Fruit fly (Drosophila melanogaster) whole organism, embryonic: ENCODE data around the gene Actn3.

Experiments
- Blimp-1 ChIP-seq: fragments of 200-800 bp; sonication (Bioruptor generic); optimal IDR thresholded peaks from 3 replicates; lab custom pipeline; 2018; ENCODE audit warnings: missing biosample characterization, missing genetic modification characterization, mild to moderate bottlenecking, moderate library complexity, missing genetic modification reagents
- CG10366 ChIP-seq: fragments of 200-800 bp; sonication (Bioruptor generic); IDR thresholded peaks from 2 replicates; pipeline ENCODE4 v1.3.6; 2022; ENCODE audit warnings: missing biosample characterization, missing genetic modification characterization
- CG11085 ChIP-seq: fragments of 200-800 bp; sonication (Bioruptor generic); IDR thresholded peaks from 2 replicates; pipeline ENCODE4 v1.3.6; 2022; ENCODE audit warnings: missing biosample characterization, missing genetic modification characterization
- CG12071 ChIP-seq: fragments of 200-800 bp; sonication (Bioruptor generic); optimal IDR thresholded peaks from 3 replicates; lab custom pipeline; 2018; ENCODE audit warnings: missing biosample characterization, mild to moderate bottlenecking, missing genetic modification characterization
- CG12299 ChIP-seq: fragments of 200-800 bp; sonication (Bioruptor generic); optimal IDR thresholded peaks from 2 replicates; lab custom pipeline; 2018; ENCODE audit warnings: missing biosample characterization, mild to moderate bottlenecking, missing genetic modification characterization
- CG12659 ChIP-seq: fragments of 200-800 bp; sonication (Bioruptor generic); optimal IDR thresholded peaks from 3 replicates; lab custom pipeline; 2017; ENCODE audit warnings: mild to moderate bottlenecking, missing biosample characterization, missing genetic modification reagents, missing genetic modification characterization
- CG13894 ChIP-seq: fragments of 200-800 bp; sonication (Bioruptor generic); optimal IDR thresholded peaks from 3 replicates; lab custom pipeline; 2018; ENCODE audit warnings: missing biosample characterization, mild to moderate bottlenecking, missing genetic modification characterization, moderate library complexity
- CG15011 ChIP-seq: fragments of 200-800 bp; sonication (Bioruptor generic); optimal IDR thresholded peaks from 3 replicates; lab custom pipeline; 2018; ENCODE audit warnings: missing biosample characterization, mild to moderate bottlenecking, missing genetic modification characterization
- CG15601 ChIP-seq: fragments of 200-800 bp; sonication (Bioruptor generic); optimal IDR thresholded peaks from 3 replicates; lab custom pipeline; 2019; ENCODE audit warnings: missing biosample characterization, mild to moderate bottlenecking, missing genetic modification characterization, moderate library complexity
- CG1602 ChIP-seq: fragments of 200-800 bp; sonication (Bioruptor generic); optimal IDR thresholded peaks from 3 replicates; lab custom pipeline; 2016; ENCODE audit warnings: missing biosample characterization, missing genetic modification characterization
- CG17568 ChIP-seq: fragments of 200-800 bp; sonication (Bioruptor generic); optimal IDR thresholded peaks from 2 replicates; lab custom pipeline; 2018; ENCODE audit warnings: missing biosample characterization, mild to moderate bottlenecking, missing genetic modification characterization, moderate library complexity
- CG1792 ChIP-seq: fragments of 200-800 bp; sonication (Bioruptor generic); optimal IDR thresholded peaks from 2 replicates; lab custom pipeline; 2016; ENCODE audit warnings: missing biosample characterization, missing genetic modification characterization
- CG2120 ChIP-seq: fragments of 200-800 bp; sonication (Bioruptor generic); optimal IDR thresholded peaks from 3 replicates; lab custom pipeline; 2016; ENCODE audit warnings: missing biosample characterization, missing genetic modification characterization
- CG2712 ChIP-seq: fragments of 200-800 bp; optimal IDR thresholded peaks from 3 replicates; lab custom pipeline; 2019; ENCODE audit warnings: missing biosample characterization, mild to moderate bottlenecking, missing genetic modification characterization, moderate library complexity
- CG30020 ChIP-seq: fragments of 200-800 bp; optimal IDR thresholded peaks from 2 replicates; lab custom pipeline; 2019; ENCODE audit warnings: missing biosample characterization, mild to moderate bottlenecking, missing genetic modification characterization, moderate library complexity
- CG3065 ChIP-seq: fragments of 200-800 bp; sonication (Bioruptor generic); optimal IDR thresholded peaks from 2 replicates; lab custom pipeline; 2016; ENCODE audit warnings: missing biosample characterization, missing genetic modification characterization
- CG3407 ChIP-seq: fragments of 200-800 bp; sonication (Bioruptor generic); optimal IDR thresholded peaks from 2 replicates; lab custom pipeline; 2018; ENCODE audit warnings: missing biosample characterization, mild to moderate bottlenecking, missing genetic modification characterization
- CG43689 ChIP-seq: fragments of 200-800 bp; sonication (Bioruptor generic); IDR thresholded peaks from 2 replicates; pipeline ENCODE4 v1.3.6; 2022; ENCODE audit warnings: missing biosample characterization, missing genetic modification characterization
- CG6813 ChIP-seq: fragments of 200-800 bp; sonication (Bioruptor generic); optimal IDR thresholded peaks from 2 replicates; lab custom pipeline; 2017; ENCODE audit warnings: missing biosample characterization, missing genetic modification characterization, mild to moderate bottlenecking, moderate library complexity, missing genetic modification reagents
- CG8359 ChIP-seq: fragments of 200-800 bp; sonication (Bioruptor generic); optimal IDR thresholded peaks from 2 replicates; lab custom pipeline; 2017; ENCODE audit warnings: missing biosample characterization, mild to moderate bottlenecking, missing genetic modification characterization, borderline replicate concordance
- CG9932 ChIP-seq: fragments of 200-800 bp; sonication (Bioruptor generic); IDR thresholded peaks from 2 replicates; pipeline ENCODE4 v1.3.6; 2022; ENCODE audit warnings: missing biosample characterization, missing genetic modification characterization
- Camta ChIP-seq: fragments of 200-800 bp; sonication (Bioruptor generic); optimal IDR thresholded peaks from 2 replicates; lab custom pipeline; 2016; ENCODE audit warnings: missing biosample characterization, missing genetic modification characterization
- Deaf1 ChIP-seq: fragments of 200-800 bp; optimal IDR thresholded peaks from 3 replicates; lab custom pipeline; 2019; ENCODE audit warnings: missing biosample characterization, mild to moderate bottlenecking, missing genetic modification characterization, moderate library complexity
- Drgx ChIP-seq: fragments of 200-800 bp; sonication (Bioruptor generic); IDR thresholded peaks from 2 replicates; pipeline ENCODE4 v1.3.6; 2022; ENCODE audit warnings: missing biosample characterization, missing genetic modification characterization
- GATAe ChIP-seq: fragments of 200-800 bp; sonication (Bioruptor generic); conservative IDR thresholded peaks from 2 replicates; pipeline ENCODE4 v1.3.6; 2022; ENCODE audit warnings: missing biosample characterization, missing genetic modification characterization
- H2.0 ChIP-seq: fragments of 200-800 bp; sonication (Bioruptor generic); IDR thresholded peaks from 2 replicates; pipeline ENCODE4 v1.3.6; 2022; ENCODE audit warnings: missing biosample characterization, missing genetic modification characterization
- HLHmδ ChIP-seq: fragments of 200-800 bp; sonication (Bioruptor generic); optimal IDR thresholded peaks from 2 replicates; lab custom pipeline; 2018; ENCODE audit warnings: missing biosample characterization, mild to moderate bottlenecking, missing genetic modification characterization, moderate library complexity
- Hsf ChIP-seq: fragments of 200-800 bp; sonication (Bioruptor generic); optimal IDR thresholded peaks from 3 replicates; lab custom pipeline; 2016; ENCODE audit warnings: missing biosample characterization, missing genetic modification characterization
- Jarid2 ChIP-seq: fragments of 200-800 bp; sonication (Bioruptor generic); optimal IDR thresholded peaks from 3 replicates; lab custom pipeline; 2017; ENCODE audit warnings: mild to moderate bottlenecking, missing biosample characterization, missing genetic modification reagents, missing genetic modification characterization
- Lpt ChIP-seq: fragments of >200 bp; optimal IDR thresholded peaks from 2 replicates; lab custom pipeline; 2018; ENCODE audit warnings: missing biosample characterization, missing genetic modification characterization
- Mrtf ChIP-seq: fragments of 200-800 bp; sonication (Bioruptor generic); IDR thresholded peaks from 3 replicates; pipeline ENCODE4 v1.3.6; 2022; ENCODE audit warnings: missing biosample characterization, missing genetic modification characterization
- Ptx1 ChIP-seq: fragments of 200-800 bp; sonication (Bioruptor generic); IDR thresholded peaks from 2 replicates; pipeline ENCODE4 v1.3.6; 2022; ENCODE audit warnings: missing biosample characterization, missing genetic modification characterization
- Sox102F ChIP-seq: fragments of 200-800 bp; sonication (Bioruptor generic); optimal IDR thresholded peaks from 2 replicates; lab custom pipeline; 2018; ENCODE audit warnings: missing biosample characterization, mild to moderate bottlenecking, missing genetic modification characterization, moderate library complexity
- Tbp ChIP-seq: fragments of >200 bp; optimal IDR thresholded peaks from 2 replicates; lab custom pipeline; 2018; ENCODE audit warnings: missing biosample characterization, missing genetic modification characterization
- bcd ChIP-seq: fragments of 200-800 bp; sonication (Bioruptor generic); optimal IDR thresholded peaks from 2 replicates; lab custom pipeline; 2017; ENCODE audit warnings: missing biosample characterization, mild to moderate bottlenecking, missing genetic modification characterization
- corto ChIP-seq: fragments of 200-800 bp; sonication (Bioruptor generic); optimal IDR thresholded peaks from 2 replicates; lab custom pipeline; 2016; ENCODE audit warnings: missing biosample characterization, mild to moderate bottlenecking, missing genetic modification characterization, moderate library complexity
- cwo ChIP-seq: fragments of 200-800 bp; sonication (Bioruptor generic); optimal IDR thresholded peaks from 3 replicates; lab custom pipeline; 2017; ENCODE audit warnings: missing biosample characterization, missing genetic modification characterization, mild to moderate bottlenecking, moderate library complexity, missing genetic modification reagents
- dati ChIP-seq: fragments of 200-800 bp; sonication (Bioruptor generic); IDR thresholded peaks from 2 replicates; pipeline ENCODE4 v1.3.6; 2022; ENCODE audit warnings: missing biosample characterization, missing genetic modification characterization
- disco-r ChIP-seq: fragments of 200-800 bp; sonication (Bioruptor generic); optimal IDR thresholded peaks from 2 replicates; lab custom pipeline; 2016; ENCODE audit warnings: missing biosample characterization, missing genetic modification characterization
- dysf ChIP-seq: fragments of 200-800 bp; sonication (Bioruptor generic); IDR thresholded peaks from 3 replicates; pipeline ENCODE4 v1.3.6; 2022; ENCODE audit warnings: missing biosample characterization, missing genetic modification characterization
- eve ChIP-seq, 2 experiments: fragments of >200 bp; optimal IDR thresholded peaks; 2 replicates each; lab custom pipeline; 2017; ENCODE audit warnings: missing biosample characterization in 2 of 2, missing genetic modification characterization in 2 of 2
- grau ChIP-seq: fragments of 200-800 bp; optimal IDR thresholded peaks from 3 replicates; lab custom pipeline; 2019; ENCODE audit warnings: missing biosample characterization, mild to moderate bottlenecking, missing genetic modification characterization, moderate library complexity
- jumu ChIP-seq: fragments of 200-800 bp; sonication (Bioruptor generic); optimal IDR thresholded peaks from 3 replicates; lab custom pipeline; 2016; ENCODE audit warnings: missing biosample characterization, missing genetic modification characterization
- klu ChIP-seq: fragments of 200-800 bp; sonication (Bioruptor generic); IDR thresholded peaks from 2 replicates; pipeline ENCODE4 v1.3.6; 2022; ENCODE audit warnings: missing biosample characterization, missing genetic modification characterization
- nom ChIP-seq: fragments of 200-800 bp; sonication (Bioruptor generic); optimal IDR thresholded peaks from 2 replicates; lab custom pipeline; 2017; ENCODE audit warnings: missing biosample characterization, missing genetic modification characterization, mild to moderate bottlenecking, moderate library complexity, missing genetic modification reagents
- onecut ChIP-seq: fragments of 200-800 bp; sonication (Bioruptor generic); IDR thresholded peaks from 2 replicates; pipeline ENCODE4 v1.3.6; 2022; ENCODE audit warnings: missing biosample characterization, missing genetic modification characterization
- pnt ChIP-seq: fragments of 200-800 bp; sonication (Bioruptor generic); optimal IDR thresholded peaks from 3 replicates; lab custom pipeline; 2016; ENCODE audit warnings: missing biosample characterization, missing genetic modification characterization
- sima ChIP-seq: fragments of 200-800 bp; sonication (Bioruptor generic); optimal IDR thresholded peaks from 2 replicates; lab custom pipeline; 2016; ENCODE audit warnings: missing biosample characterization, missing genetic modification characterization
- sisA ChIP-seq: fragments of 200-800 bp; sonication (Bioruptor generic); IDR thresholded peaks from 2 replicates; pipeline ENCODE4 v1.3.6; 2022; ENCODE audit warnings: missing biosample characterization, missing genetic modification characterization
- tgo ChIP-seq: fragments of 200-800 bp; sonication (Bioruptor generic); IDR thresholded peaks from 3 replicates; pipeline ENCODE4 v1.3.6; 2022; ENCODE audit warnings: missing biosample characterization, missing genetic modification characterization
- ttk ChIP-seq: fragments of 200-800 bp; sonication (Bioruptor generic); IDR thresholded peaks from 2 replicates; pipeline ENCODE4 v2.1.2; 2022; ENCODE audit warnings: missing biosample characterization, missing genetic modification characterization
- yki ChIP-seq: fragments of >200 bp; optimal IDR thresholded peaks from 3 replicates; lab custom pipeline; 2018

Gene Actn3

dm6 chr3R:16982108-16982707 is 4.6 kb upstream of the Actn3 start, which contains the start of gene AhcyL2 (continued):
- TF ChIP-seq CG3407 (GFP tag; lab: Kevin White, UChicago) (no peak), CG2712 (tag; lab: Kevin White, UChicago) (no peak), dati (GFP tag; lab: Robert Waterston, UW) (no peak), eve (GFP tag; optimal IDR thresholded peaks at IDR 0.05; lab: Kevin White, UChicago) (peak in 1 of 2 experiments; percentile 27), CG2120 (no peak), CG1602 (no peak), CG12299 (tag; lab: Kevin White, UChicago) (no peak), onecut (GFP tag; lab: Robert Waterston, UW) (0 out of 2 replicates have a peak, but pooled peaks have one; percentile 13), CG10366 (GFP tag; lab: Robert Waterston, UW) (no peak), CG43689 (GFP tag; lab: Robert Waterston, UW) (no peak), CG15011 (GFP tag; lab: Kevin White, UChicago) (no peak), CG11085 (GFP tag; lab: Robert Waterston, UW) (no peak), CG12659 (GFP tag; lab: Kevin White, UChicago) (no peak), Jarid2 (no peak), nom (peak; percentile 24), Tbp (GFP tag; lab: Kevin White, UChicago) (no peak), H2.0 (GFP tag; lab: Robert Waterston, UW) (no peak), Blimp-1 (GFP tag; lab: Kevin White, UChicago) (no peak), Hsf (GFP tag; lab: Kevin White, UChicago) (no peak), Sox102F (no peak), Camta (GFP tag; lab: Kevin White, UChicago) (no peak), klu (GFP tag; lab: Robert Waterston, UW) (no peak), Deaf1 (tag; lab: Kevin White, UChicago) (peak; percentile 7), ttk (GFP tag; lab: Robert Waterston, UW) (no peak; the same call in 1 of the 2 replicates), CG8359 (GFP tag; lab: Kevin White, UChicago) (no peak), sima (GFP tag; lab: Kevin White, UChicago) (no peak), Lpt (no peak), dysf (GFP tag; lab: Robert Waterston, UW) (no peak), Ptx1 (no peak), sisA (GFP tag; lab: Robert Waterston, UW) (no peak), cwo (GFP tag; lab: Kevin White, UChicago) (peak; percentile 42), CG6813 (GFP tag; lab: Kevin White, UChicago) (peak; percentile 17), CG17568 (GFP tag; lab: Kevin White, UChicago) (peak; percentile 16), HLHmδ (no peak), GATAe (GFP tag; lab: Robert Waterston, UW) (peak; percentile 100), Drgx (0 out of 2 replicates have a peak, but pooled peaks have one; percentile 10), pnt (GFP tag; lab: Kevin White, UChicago) (no peak), Mrtf (GFP tag; lab: Robert Waterston, UW) (no peak), CG15601 (tag; lab: Kevin White, UChicago) (peak; percentile 79), CG13894 (tag; lab: Kevin White, UChicago) (no peak), tgo (no peak), CG30020 (tag; lab: Kevin White, UChicago) (no peak), CG1792 (GFP tag; lab: Kevin White, UChicago) (no peak), corto (no peak), CG9932 (GFP tag; lab: Robert Waterston, UW) (no peak), yki (lab: Kevin White, UChicago) (no peak), CG12071 (GFP tag; lab: Kevin White, UChicago) (peak; percentile 18), bcd (no peak), jumu (GFP tag; lab: Kevin White, UChicago) (no peak), grau (tag; lab: Kevin White, UChicago) (peak; percentile 59), CG3065 (GFP tag; lab: Kevin White, UChicago) (no peak), disco-r (GFP tag; lab: Kevin White, UChicago) (no peak)
